Worm (Caenorhabditis elegans) whole organism, young adult: ENCODE data around the gene C15H7.4.
A peak's percentile ranks its signal among the peaks of the same experiment; 100 is the strongest.

Experiments
- B0336.3 ChIP-seq: fragments of 200-800 bp; sonication (Bioruptor generic); IDR thresholded peaks from 2 replicates; pipeline ENCODE4 v1.3.6; 2022; ENCODE audit warnings: missing genetic modification characterization, missing compliant biosample characterization
- C17E4.6 ChIP-seq: fragments of 200-800 bp; sonication (Bioruptor generic); IDR thresholded peaks from 2 replicates; pipeline ENCODE4 v1.3.6; 2022; ENCODE audit warnings: missing genetic modification reagents, missing genetic modification characterization, missing compliant biosample characterization
- D2030.7 ChIP-seq: fragments of 200-800 bp; sonication (Bioruptor generic); IDR thresholded peaks from 2 replicates; pipeline ENCODE4 v1.3.6; 2022; ENCODE audit warnings: missing genetic modification reagents, missing genetic modification characterization, missing compliant biosample characterization
- F33H1.4 ChIP-seq: fragments of 200-800 bp; sonication (Bioruptor generic); IDR thresholded peaks from 2 replicates; pipeline ENCODE4 v1.3.6; 2022; ENCODE audit warnings: missing genetic modification reagents, missing genetic modification characterization, missing compliant biosample characterization
- F39B2.1 ChIP-seq: fragments of 200-800 bp; sonication (Bioruptor generic); IDR thresholded peaks from 2 replicates; pipeline ENCODE4 v1.3.6; 2022; ENCODE audit warnings: missing genetic modification reagents, missing genetic modification characterization, missing compliant biosample characterization
- F55B11.4 ChIP-seq: sonication (generic microtip); optimal IDR thresholded peaks from 2 replicates; lab custom pipeline; 2016; ENCODE audit warnings: missing compliant biosample characterization, missing genetic modification characterization, borderline replicate concordance; ENCODE audit not compliant: insufficient read depth
- F57A8.1 ChIP-seq: fragments of 200-800 bp; sonication (Bioruptor generic); optimal IDR thresholded peaks from 2 replicates; lab custom pipeline; 2018; ENCODE audit warnings: mild to moderate bottlenecking, missing genetic modification characterization, moderate library complexity, missing compliant biosample characterization
- K11D2.4 ChIP-seq: fragments of 200-800 bp; sonication (Bioruptor generic); IDR thresholded peaks from 2 replicates; pipeline ENCODE4 v1.3.6; 2022; ENCODE audit warnings: missing genetic modification reagents, missing genetic modification characterization, missing compliant biosample characterization
- Y79H2A.3 ChIP-seq: fragments of 200-800 bp; sonication (Bioruptor generic); conservative IDR thresholded peaks from 2 replicates; pipeline ENCODE4 v1.3.6; 2022; ENCODE audit warnings: missing genetic modification reagents, missing genetic modification characterization, missing compliant biosample characterization
- Y95B8A.8 ChIP-seq: fragments of 200-800 bp; sonication (Bioruptor generic); IDR thresholded peaks from 2 replicates; pipeline ENCODE4 v1.3.6; 2022; ENCODE audit warnings: missing genetic modification reagents, missing genetic modification characterization, missing compliant biosample characterization
- athp-1 ChIP-seq: sonication (generic microtip); optimal IDR thresholded peaks from 2 replicates; lab custom pipeline; 2017; ENCODE audit warnings: mild to moderate bottlenecking, missing genetic modification characterization, missing compliant biosample characterization
- attf-5 ChIP-seq: fragments of 200-800 bp; sonication (Bioruptor generic); optimal IDR thresholded peaks from 2 replicates; lab custom pipeline; 2018; ENCODE audit warnings: mild to moderate bottlenecking, missing genetic modification characterization, missing compliant biosample characterization
- bed-1 ChIP-seq: fragments of 200-800 bp; sonication (Bioruptor generic); IDR thresholded peaks from 2 replicates; pipeline ENCODE4 v1.3.6; 2022; ENCODE audit warnings: missing genetic modification reagents, missing genetic modification characterization, missing compliant biosample characterization
- cebp-1 ChIP-seq, 2 experiments: fragments of 200-800 bp in 1 of 2; sonication (Bioruptor generic) in 1 of 2; sonication (generic microtip) in 1 of 2; IDR thresholded peaks in 1 of 2; optimal IDR thresholded peaks in 1 of 2; 2 replicates each; pipeline versions ENCODE4 v1.3.6 to Lab custom; 2017 to 2022; ENCODE audit warnings: missing compliant biosample characterization in 2 of 2, missing genetic modification characterization in 2 of 2, mild to moderate bottlenecking in 1 of 2, missing genetic modification reagents in 1 of 2, moderate library complexity in 1 of 2
- ceh-27 ChIP-seq: fragments of 200-800 bp; sonication (Bioruptor generic); optimal IDR thresholded peaks from 2 replicates; lab custom pipeline; 2018; ENCODE audit warnings: mild to moderate bottlenecking, missing genetic modification characterization, moderate library complexity, missing compliant biosample characterization
- dpff-1 ChIP-seq: sonication (generic microtip); optimal IDR thresholded peaks from 2 replicates; lab custom pipeline; 2017; ENCODE audit warnings: mild to moderate bottlenecking, missing genetic modification characterization, missing compliant biosample characterization
- efl-1 ChIP-seq: fragments of 150-350 bp; optimal IDR thresholded peaks from 2 replicates; lab custom pipeline; 2014; ENCODE audit warnings: missing biosample characterization, missing genetic modification reagents, missing genetic modification characterization
- ekl-4 ChIP-seq: fragments of 200-800 bp; sonication (Bioruptor generic); IDR thresholded peaks from 2 replicates; pipeline ENCODE4 v1.3.6; 2022; ENCODE audit warnings: missing genetic modification reagents, missing genetic modification characterization, missing compliant biosample characterization
- hlh-12 ChIP-seq: sonication (generic microtip); optimal IDR thresholded peaks from 2 replicates; lab custom pipeline; 2016; ENCODE audit warnings: missing genetic modification characterization, missing compliant biosample characterization
- hlh-26 ChIP-seq: fragments of 200-800 bp; sonication (Bioruptor generic); conservative IDR thresholded peaks from 2 replicates; pipeline ENCODE4 v1.3.6; 2022; ENCODE audit warnings: missing genetic modification reagents, missing genetic modification characterization, missing compliant biosample characterization
- hsf-1 ChIP-seq: fragments of 200-800 bp; sonication (Bioruptor generic); IDR thresholded peaks from 2 replicates; pipeline ENCODE4 v1.3.6; 2022; ENCODE audit warnings: missing genetic modification reagents, missing genetic modification characterization, missing compliant biosample characterization
- let-607 ChIP-seq, 2 experiments: fragments of 200-800 bp in 1 of 2; sonication (Bioruptor generic) in 1 of 2; sonication (generic microtip) in 1 of 2; optimal IDR thresholded peaks; 2 replicates each; lab custom pipeline; 2016 to 2018; ENCODE audit warnings: mild to moderate bottlenecking in 2 of 2, missing compliant biosample characterization in 2 of 2, missing genetic modification characterization in 2 of 2, moderate library complexity in 2 of 2, missing genotype in 1 of 2
- lin-35 ChIP-seq, 3 experiments: fragments of 150-350 bp in 2 of 3; sonication (generic microtip) in 1 of 3; optimal IDR thresholded peaks; 2 replicates each; lab custom pipeline; 2014 to 2018; ENCODE audit warnings: missing biosample characterization in 3 of 3, missing genetic modification characterization in 3 of 3, missing genetic modification reagents in 3 of 3
- lsl-1 ChIP-seq: fragments of 200-800 bp; sonication (Bioruptor generic); optimal IDR thresholded peaks from 2 replicates; lab custom pipeline; 2018; ENCODE audit warnings: mild to moderate bottlenecking, missing genetic modification characterization, moderate library complexity, missing compliant biosample characterization
- madf-10 ChIP-seq: sonication (generic microtip); optimal IDR thresholded peaks from 2 replicates; lab custom pipeline; 2016; ENCODE audit warnings: mild to moderate bottlenecking, missing genetic modification characterization, missing compliant biosample characterization
- madf-3 ChIP-seq: fragments of 200-800 bp; sonication (Bioruptor generic); IDR thresholded peaks from 2 replicates; pipeline ENCODE4 v1.3.6; 2022; ENCODE audit warnings: missing genetic modification reagents, missing genetic modification characterization, missing compliant biosample characterization
- madf-6 ChIP-seq: fragments of 200-800 bp; sonication (Bioruptor generic); IDR thresholded peaks from 2 replicates; pipeline ENCODE4 v1.3.6; 2022; ENCODE audit warnings: missing genetic modification reagents, missing genetic modification characterization, missing compliant biosample characterization
- madf-8 ChIP-seq: fragments of 200-800 bp; sonication (Bioruptor generic); conservative IDR thresholded peaks from 2 replicates; pipeline ENCODE4 v1.3.6; 2022; ENCODE audit warnings: missing genetic modification reagents, missing genetic modification characterization, missing compliant biosample characterization
- mcd-1 ChIP-seq: fragments of 200-800 bp; sonication (Bioruptor generic); IDR thresholded peaks from 2 replicates; pipeline ENCODE4 v1.3.6; 2022; ENCODE audit warnings: missing genetic modification reagents, missing genetic modification characterization, missing compliant biosample characterization
- mel-28 ChIP-seq: sonication (generic microtip); optimal IDR thresholded peaks from 2 replicates; lab custom pipeline; 2016; ENCODE audit warnings: borderline replicate concordance, mild to moderate bottlenecking, missing genetic modification characterization, missing compliant biosample characterization
- mes-4 ChIP-seq: sonication (generic microtip); optimal IDR thresholded peaks from 2 replicates; lab custom pipeline; 2016; ENCODE audit warnings: missing genotype, missing genetic modification characterization, missing compliant biosample characterization
- mxl-1 ChIP-seq: sonication (generic microtip); optimal IDR thresholded peaks from 2 replicates; lab custom pipeline; 2016; ENCODE audit warnings: missing genetic modification characterization, missing compliant biosample characterization
- nhr-120 ChIP-seq: fragments of 200-800 bp; sonication (Bioruptor generic); IDR thresholded peaks from 2 replicates; pipeline ENCODE4 v1.3.6; 2022; ENCODE audit warnings: missing genetic modification characterization, missing compliant biosample characterization
- nhr-27 ChIP-seq: fragments of 200-800 bp; sonication (Bioruptor generic); optimal IDR thresholded peaks from 2 replicates; lab custom pipeline; 2018; ENCODE audit warnings: mild to moderate bottlenecking, missing genetic modification characterization, moderate library complexity, missing compliant biosample characterization
- nhr-80 ChIP-seq: sonication (generic microtip); optimal IDR thresholded peaks from 2 replicates; lab custom pipeline; 2016; ENCODE audit warnings: missing genetic modification characterization, missing compliant biosample characterization
- pha-4 ChIP-seq: fragments of 150-350 bp; sonication (generic microtip); optimal IDR thresholded peaks from 2 replicates; lab custom pipeline; 2014; ENCODE audit warnings: missing biosample characterization, missing genetic modification reagents, missing genetic modification characterization
- rec-8 ChIP-seq, 2 experiments: sonication (generic microtip); optimal IDR thresholded peaks; 2 replicates each; lab custom pipeline; 2016; ENCODE audit warnings: mild to moderate bottlenecking in 2 of 2, missing genetic modification characterization in 2 of 2, missing genetic modification reagents in 2 of 2, missing genotype in 2 of 2, missing biosample characterization in 1 of 2, missing compliant biosample characterization in 1 of 2, moderate library complexity in 1 of 2
- somi-1 ChIP-seq: fragments of 200-800 bp; sonication (Bioruptor generic); optimal IDR thresholded peaks from 2 replicates; lab custom pipeline; 2018; ENCODE audit warnings: mild to moderate bottlenecking, missing genetic modification characterization, missing compliant biosample characterization
- tbp1 ChIP-seq: fragments of 200-800 bp; sonication (Bioruptor generic); optimal IDR thresholded peaks from 2 replicates; lab custom pipeline; 2018; ENCODE audit warnings: mild to moderate bottlenecking, missing genetic modification characterization, missing compliant biosample characterization
- tlf-1 ChIP-seq: fragments of 200-800 bp; sonication (Bioruptor generic); optimal IDR thresholded peaks from 2 replicates; lab custom pipeline; 2018; ENCODE audit warnings: mild to moderate bottlenecking, missing genetic modification characterization, missing compliant biosample characterization
- unc-62 ChIP-seq: fragments of 150-350 bp; optimal IDR thresholded peaks from 2 replicates; lab custom pipeline; 2014; ENCODE audit warnings: missing biosample characterization, missing genetic modification reagents, missing genetic modification characterization
- zim-3 ChIP-seq: sonication (generic microtip); optimal IDR thresholded peaks from 2 replicates; lab custom pipeline; 2017; ENCODE audit warnings: mild to moderate bottlenecking, missing genetic modification characterization, moderate library complexity, missing compliant biosample characterization
- ztf-26 ChIP-seq: sonication (generic microtip); optimal IDR thresholded peaks from 2 replicates; lab custom pipeline; 2017; ENCODE audit warnings: missing genetic modification characterization, missing compliant biosample characterization
- ztf-28 ChIP-seq: fragments of 200-800 bp; sonication (Bioruptor generic); IDR thresholded peaks from 2 replicates; pipeline ENCODE4 v1.3.6; 2022; ENCODE audit warnings: missing genetic modification reagents, missing genetic modification characterization, missing compliant biosample characterization

The C15H7.4 gene

ce11 chrIII:9629855-9630254, 25.8 kb downstream of the C15H7.4 start, which contains the start of gene rpac-19 (continued):
- no peak; the same call in 1 of the 2 replicates for TF ChIP-seq Y79H2A.3 (GFP tag; lab: Robert Waterston, UW)
- TF ChIP-seq mcd-1 = peak; percentile 78
- TF ChIP-seq F39B2.1 = no peak
- TF ChIP-seq, all 124 proteins: peak for 80

ce11 chrIII:9629054-9629453, 26.6 kb downstream of the C15H7.4 start, which contains the start of gene tbg-1:
Gene tbg-1, minus strand, starts transcription at chrIII:9629154.
- no peak for TF ChIP-seq F57A8.1 (GFP tag; lab: Kevin White, UChicago)
- no peak for TF ChIP-seq efl-1 (GFP tag; lab: Kevin White, UChicago)
- no peak for TF ChIP-seq F55B11.4 (tag; lab: Kevin White, UChicago)
- no peak for TF ChIP-seq C17E4.6 (GFP tag; lab: Robert Waterston, UW)
- TF ChIP-seq F33H1.4 (GFP tag; lab: Robert Waterston, UW) = no peak
- TF ChIP-seq bed-1 (GFP tag; lab: Robert Waterston, UW) = no peak
- TF ChIP-seq madf-3 (GFP tag; lab: Robert Waterston, UW) = no peak
- no peak for TF ChIP-seq pha-4 (tag; lab: Kevin White, UChicago)
- no peak for TF ChIP-seq nhr-27 (tag; lab: Kevin White, UChicago)
- no peak for TF ChIP-seq D2030.7 (GFP tag; lab: Robert Waterston, UW)
- TF ChIP-seq somi-1 (GFP tag; lab: Kevin White, UChicago) = no peak
- TF ChIP-seq mxl-1 (tag; lab: Kevin White, UChicago) = no peak
- TF ChIP-seq ekl-4 (GFP tag; lab: Robert Waterston, UW) = no peak
- TF ChIP-seq lin-35 (GFP tag; optimal IDR thresholded peaks at IDR 0.05; lab: Kevin White, UChicago) = no peak
- TF ChIP-seq Y95B8A.8 (GFP tag; lab: Robert Waterston, UW) = no peak
- TF ChIP-seq attf-5 (GFP tag; lab: Kevin White, UChicago) = no peak
- TF ChIP-seq, all 124 proteins: peak for 0

ce11 chrIII:9626602-9627001, 29.1 kb downstream of the C15H7.4 start:
- TF ChIP-seq mes-4 (tag; lab: Kevin White, UChicago) (no peak), madf-6 (GFP tag; lab: Robert Waterston, UW) (no peak), nhr-27 (tag; lab: Kevin White, UChicago) (no peak), unc-62 (no peak), ceh-27 (GFP tag; lab: Kevin White, UChicago) (no peak), tbp1 (GFP tag; lab: Kevin White, UChicago) (no peak), D2030.7 (GFP tag; lab: Robert Waterston, UW) (no peak), cebp-1 (GFP tag; IDR thresholded peaks at IDR 0.05; lab: Robert Waterston, UW) (no peak), cebp-1 (tag; optimal IDR thresholded peaks at IDR 0.05; lab: Kevin White, UChicago) (peak; percentile 46), tlf-1 (GFP tag; lab: Kevin White, UChicago) (no peak), K11D2.4 (GFP tag; lab: Robert Waterston, UW) (0 out of 2 replicates have a peak, but pooled peaks have one; percentile 15), athp-1 (tag; lab: Kevin White, UChicago) (no peak), lin-35 (GFP tag; optimal IDR thresholded peaks at IDR 0.05; lab: Kevin White, UChicago) (peak in 1 of 3 experiments; percentile 5), mel-28 (tag; lab: Kevin White, UChicago) (no peak), hsf-1 (peak; percentile 5; the same call in 1 of the 2 replicates), ekl-4 (GFP tag; lab: Robert Waterston, UW) (0 out of 2 replicates have a peak, but pooled peaks have one; percentile 50), madf-10 (no peak), hlh-12 (tag; lab: Kevin White, UChicago) (no peak), dpff-1 (tag; lab: Kevin White, UChicago) (no peak), lsl-1 (GFP tag; lab: Kevin White, UChicago) (no peak), nhr-80 (no peak), hlh-26 (no peak), let-607 (tag; optimal IDR thresholded peaks at IDR 0.05; lab: Kevin White, UChicago) (no peak), zim-3 (tag; lab: Kevin White, UChicago) (peak; percentile 50), ztf-28 (GFP tag; lab: Robert Waterston, UW) (no peak), nhr-120 (GFP tag; lab: Robert Waterston, UW) (no peak), madf-8 (GFP tag; lab: Robert Waterston, UW) (no peak), B0336.3 (peak; percentile 32; the same call in 1 of the 2 replicates), rec-8 (tag; optimal IDR thresholded peaks at IDR 0.05; lab: Kevin White, UChicago) (no peak), ztf-26 (tag; lab: Kevin White, UChicago) (no peak), Y95B8A.8 (GFP tag; lab: Robert Waterston, UW) (no peak)
